Worm (Caenorhabditis elegans): ENCODE results near the gene npp-22.

- TF ChIP-seq ces-1 (GFP tag; optimal IDR thresholded peaks at IDR 0.05) (no peak), drap-1 (GFP tag; optimal IDR thresholded peaks at IDR 0.05) (no peak), ceh-39 (tag; optimal IDR thresholded peaks at IDR 0.05) (no peak), unc-62 (GFP tag; optimal IDR thresholded peaks at IDR 0.05) (no peak), lin-13 (tag; optimal IDR thresholded peaks at IDR 0.05) (no peak)
These were observed 37.7 kb downstream of the npp-22 start, which contains the start of gene W05E10.5 for ce11 chrV:11695597-11695996.

Measured in whole organism, mixed stage, embryonic.